Worm (Caenorhabditis elegans): ENCODE results near the gene srlf-1.

Gene srlf-1

ce11 chrII:7814915-7815314 lies 24.5 kb downstream of the srlf-1 start:
- TF ChIP-seq madf-2 (tag; optimal IDR thresholded peaks at IDR 0.05) (no peak), syd-9 (tag; optimal IDR thresholded peaks at IDR 0.05) (no peak), lim-6 (tag; optimal IDR thresholded peaks at IDR 0.05) (no peak), ttx-3 (tag; optimal IDR thresholded peaks at IDR 0.05) (no peak), unc-86 (tag; optimal IDR thresholded peaks at IDR 0.05) (no peak), pha-2 (tag; optimal IDR thresholded peaks at IDR 0.05) (no peak), C08G9.2 (tag; optimal IDR thresholded peaks at IDR 0.05) (no peak), ref-2 (tag; optimal IDR thresholded peaks at IDR 0.05) (no peak), unc-55 (GFP tag; optimal IDR thresholded peaks at IDR 0.05) (no peak), C38D4.7 (GFP tag; optimal IDR thresholded peaks at IDR 0.05) (no peak), nfya-1 (tag; optimal IDR thresholded peaks at IDR 0.05) (no peak), ceh-6 (GFP tag; optimal IDR thresholded peaks at IDR 0.05) (no peak), pros-1 (tag; optimal IDR thresholded peaks at IDR 0.05) (no peak), pqm-1 (tag; optimal IDR thresholded peaks at IDR 0.05) (no peak), elt-2 (tag; optimal IDR thresholded peaks at IDR 0.05) (no peak)

ce11 chrII:7815406-7815805 lies 25.0 kb downstream of the srlf-1 start:
- no peak for TF ChIP-seq syd-9 (tag; optimal IDR thresholded peaks at IDR 0.05)
- TF ChIP-seq unc-55 (GFP tag; optimal IDR thresholded peaks at IDR 0.05) = peak; percentile 15
- TF ChIP-seq ceh-31 (tag; optimal IDR thresholded peaks at IDR 0.05) = peak; percentile 23

DNA sequence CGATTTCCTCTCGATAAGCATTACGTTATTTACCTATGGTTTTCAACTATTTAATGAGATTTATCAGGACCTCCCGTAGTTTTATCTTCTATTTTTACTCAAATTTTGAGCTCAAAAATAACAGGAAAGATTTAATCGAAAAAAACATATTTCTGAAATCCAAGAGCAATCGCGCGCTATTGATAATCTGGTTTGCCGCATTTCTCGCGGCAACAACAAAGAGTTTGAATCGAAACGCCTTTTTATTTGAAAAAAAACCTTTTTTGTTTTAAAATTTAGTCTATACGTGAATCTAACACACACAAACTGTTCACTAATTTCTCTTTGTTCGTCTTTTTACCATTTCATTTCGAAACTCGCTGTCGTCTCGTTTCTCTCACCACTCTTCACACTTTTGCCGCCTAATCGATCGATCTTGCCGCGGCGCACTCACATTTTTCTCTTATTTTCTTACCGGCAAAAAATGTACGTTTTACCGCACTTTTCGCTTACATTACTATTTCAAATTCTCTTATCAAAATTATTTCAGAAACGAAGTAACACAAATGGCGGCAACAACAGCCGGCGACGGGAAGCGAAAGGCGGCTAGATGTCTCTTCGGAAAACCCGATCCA lies 25.9 kb downstream of the srlf-1 start, which contains the start of gene cki-2:
Gene cki-2 (plus strand): TSS at position 337 of the 614 bp plus-strand sequence.
- TF ChIP-seq unc-42 (tag; optimal IDR thresholded peaks at IDR 0.05) = peak; percentile 38
- no peak for TF ChIP-seq pag-3 (tag; optimal IDR thresholded peaks at IDR 0.05; ENCODE audit: borderline replicate concordance)

DNA sequence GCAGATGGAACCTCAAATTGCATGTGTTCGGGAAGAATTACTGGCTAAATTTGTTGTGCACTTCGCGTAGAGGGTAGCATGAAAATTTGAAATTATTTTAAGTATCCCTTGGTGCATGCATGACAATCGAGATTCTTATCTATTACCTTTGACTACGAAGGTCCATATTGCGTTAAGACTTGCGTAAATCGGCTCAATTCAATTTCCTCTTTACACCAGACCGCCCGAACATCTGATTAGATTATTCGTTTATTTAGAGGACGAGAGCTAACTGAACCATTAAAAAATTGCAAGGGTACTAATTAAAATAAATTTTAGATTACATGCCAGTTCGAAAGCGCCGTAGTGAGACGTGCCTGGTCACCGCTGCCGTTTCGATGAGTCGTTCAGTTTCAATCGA lies 27.2 kb downstream of the srlf-1 start:
- TF ChIP-seq elt-2 (tag; optimal IDR thresholded peaks at IDR 0.05) (peak; percentile 19), unc-86 (tag; optimal IDR thresholded peaks at IDR 0.05) (no peak), unc-42 (tag; optimal IDR thresholded peaks at IDR 0.05) (peak; percentile 68), unc-55 (GFP tag; optimal IDR thresholded peaks at IDR 0.05) (no peak), che-1 (tag; optimal IDR thresholded peaks at IDR 0.05) (no peak), odd-2 (tag; optimal IDR thresholded peaks at IDR 0.05) (no peak)

DNA sequence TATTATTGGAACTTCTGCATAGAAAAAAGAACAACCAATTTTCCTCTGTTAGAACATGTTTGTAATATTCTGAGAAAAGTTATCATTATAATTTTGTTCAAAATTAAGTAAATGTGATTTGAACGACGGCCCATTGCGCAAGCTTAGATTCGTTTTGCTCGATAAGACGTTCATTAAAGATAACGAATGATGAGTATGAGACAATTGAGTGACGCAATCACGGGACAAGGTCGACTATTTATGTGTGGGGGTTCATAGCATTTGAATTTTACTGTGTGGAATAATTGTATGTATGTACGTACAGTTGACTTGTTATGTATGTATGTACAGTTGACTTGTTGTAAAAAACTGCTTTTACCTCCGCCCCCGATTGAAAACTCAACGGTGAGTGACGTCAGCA lies 29.0 kb downstream of the srlf-1 start:
- TF ChIP-seq pros-1 (tag; optimal IDR thresholded peaks at IDR 0.05) = no peak
- no peak for TF ChIP-seq ceh-45 (GFP tag; IDR thresholded peaks at IDR 0.05)
- peak; percentile 91 for TF ChIP-seq elt-2 (tag; optimal IDR thresholded peaks at IDR 0.05)
- no peak for TF ChIP-seq tbx-7 (tag; optimal IDR thresholded peaks at IDR 0.05)
- TF ChIP-seq ceh-22 (tag; optimal IDR thresholded peaks at IDR 0.05) = no peak
- TF ChIP-seq tbx-2 (tag; optimal IDR thresholded peaks at IDR 0.05) = no peak

DNA sequence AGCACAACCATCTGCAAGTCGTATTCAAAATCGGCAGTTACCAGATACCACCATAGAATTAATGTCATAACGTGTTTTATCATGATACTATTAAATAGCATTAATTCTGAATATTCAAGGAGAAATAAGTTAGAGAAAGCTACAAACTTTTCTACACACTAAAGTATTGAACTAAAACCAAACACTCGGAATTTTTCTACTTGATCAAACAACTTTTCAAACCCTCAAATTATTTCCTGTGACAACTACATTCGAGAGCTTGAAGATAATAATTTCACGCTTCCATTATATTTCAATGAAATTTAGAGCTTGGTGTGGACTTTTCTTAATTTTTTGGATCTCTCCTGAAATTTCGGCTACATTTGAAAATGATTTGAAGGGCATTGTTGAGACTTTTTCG lies 32.1 kb downstream of the srlf-1 start, which contains the start of gene irld-47:
Gene irld-47 (minus strand): TSS at position 101 of the 400 bp plus-strand sequence.
- TF ChIP-seq che-1 (tag; optimal IDR thresholded peaks at IDR 0.05) = no peak

- TF ChIP-seq pqm-1 (tag; optimal IDR thresholded peaks at IDR 0.05) = no peak
Observed at ce11 chrII:7825107-7825506, 34.7 kb downstream of the srlf-1 start, which contains the start of gene srw-62. srw-62 (plus strand) TSS chrII:7825407.

DNA sequence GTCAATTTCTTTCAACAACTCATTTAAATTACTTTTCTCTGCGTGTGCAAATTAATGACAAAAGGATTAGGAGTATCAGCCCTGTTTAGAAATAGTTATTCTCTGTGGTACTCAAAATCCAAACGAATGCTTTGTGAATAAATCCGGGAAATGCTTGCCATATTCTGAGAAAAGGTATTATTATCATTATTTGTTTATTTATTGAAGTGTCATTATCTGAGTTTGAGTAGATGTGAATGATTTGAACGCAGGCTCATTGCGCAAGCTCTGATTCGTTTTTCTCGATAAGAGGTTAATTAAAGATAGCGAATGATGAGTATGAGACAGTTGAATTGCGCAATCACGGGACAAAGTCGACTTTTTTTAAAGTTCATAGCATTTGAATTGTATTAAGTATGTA lies 37.5 kb downstream of the srlf-1 start:
- TF ChIP-seq pros-1 (tag; optimal IDR thresholded peaks at IDR 0.05) (no peak), tbx-7 (tag; optimal IDR thresholded peaks at IDR 0.05) (no peak), elt-2 (tag; optimal IDR thresholded peaks at IDR 0.05) (peak; percentile 93), ets-4 (tag; optimal IDR thresholded peaks at IDR 0.05) (no peak)
